Worm (Caenorhabditis elegans) whole organism, L1 larva: ENCODE measurements around the gene nep-8.

Source experiments
- C16A3.4 ChIP-seq: fragments of 150-350 bp; optimal IDR thresholded peaks from 2 replicates; lab custom pipeline; 2014; ENCODE audit warnings: missing biosample characterization, missing genetic modification characterization
- F16B12.6 ChIP-seq: fragments of 150-350 bp; optimal IDR thresholded peaks from 2 replicates; lab custom pipeline; 2014; ENCODE audit warnings: missing biosample characterization, missing genetic modification characterization
- aha-1 ChIP-seq: fragments of 150-350 bp; optimal IDR thresholded peaks from 2 replicates; lab custom pipeline; 2014; ENCODE audit warnings: missing biosample characterization, missing genetic modification characterization
- alr-1 ChIP-seq: fragments of 200-800 bp; sonication (Bioruptor generic); optimal IDR thresholded peaks from 2 replicates; lab custom pipeline; 2018; ENCODE audit warnings: borderline replicate concordance, mild to moderate bottlenecking, missing genetic modification characterization, missing compliant biosample characterization
- aly-2 ChIP-seq: fragments of 150-350 bp; optimal IDR thresholded peaks from 2 replicates; lab custom pipeline; 2014; ENCODE audit warnings: missing biosample characterization, missing genetic modification characterization
- ceh-63 ChIP-seq: fragments of 200-800 bp; sonication (Bioruptor generic); optimal IDR thresholded peaks from 2 replicates; lab custom pipeline; 2018; ENCODE audit warnings: mild to moderate bottlenecking, missing genetic modification characterization, missing compliant biosample characterization
- ceh-82 ChIP-seq, 3 experiments: fragments of 150-350 bp in 1 of 3; sonication (generic microtip) in 2 of 3; optimal IDR thresholded peaks; 2 replicates each; lab custom pipeline; 2014 to 2017; ENCODE audit warnings: missing biosample characterization in 3 of 3, missing genetic modification characterization in 3 of 3
- ceh-88 ChIP-seq: fragments of 200-800 bp; sonication (Bioruptor generic); IDR thresholded peaks from 2 replicates; pipeline ENCODE4 v1.3.6; 2022; ENCODE audit warnings: missing genetic modification characterization, missing compliant biosample characterization
- ceh-90 ChIP-seq: sonication (generic microtip); optimal IDR thresholded peaks from 2 replicates; lab custom pipeline; 2016; ENCODE audit warnings: missing genetic modification characterization, missing compliant biosample characterization
- dpl-1 ChIP-seq, 3 experiments: fragments of 150-350 bp in 2 of 3; sonication (generic microtip) in 1 of 3; optimal IDR thresholded peaks; 2 replicates each; lab custom pipeline; 2014 to 2017; ENCODE audit warnings: missing biosample characterization in 3 of 3, missing genetic modification characterization in 3 of 3, missing genetic modification reagents in 3 of 3
- dsc-1 ChIP-seq: sonication (generic microtip); optimal IDR thresholded peaks from 2 replicates; lab custom pipeline; 2016; ENCODE audit warnings: mild to moderate bottlenecking, missing genetic modification characterization, missing compliant biosample characterization
- efl-3 ChIP-seq: fragments of 200-800 bp; sonication (Bioruptor generic); optimal IDR thresholded peaks from 2 replicates; lab custom pipeline; 2018; ENCODE audit warnings: mild to moderate bottlenecking, missing genetic modification characterization, missing compliant biosample characterization
- fkh-10 ChIP-seq: sonication (generic microtip); optimal IDR thresholded peaks from 2 replicates; lab custom pipeline; 2017; ENCODE audit warnings: missing biosample characterization, missing genetic modification reagents, missing genetic modification characterization
- fkh-8 ChIP-seq: sonication (generic microtip); optimal IDR thresholded peaks from 2 replicates; lab custom pipeline; 2016; ENCODE audit warnings: mild to moderate bottlenecking, missing genetic modification characterization, missing compliant biosample characterization
- hlh-17 ChIP-seq: fragments of 200-800 bp; sonication (Bioruptor generic); optimal IDR thresholded peaks from 2 replicates; lab custom pipeline; 2018; ENCODE audit warnings: missing genetic modification characterization, mild to moderate bottlenecking, missing compliant biosample characterization, moderate library complexity, borderline replicate concordance
- hlh-4 ChIP-seq: sonication (generic microtip); optimal IDR thresholded peaks from 2 replicates; lab custom pipeline; 2016; ENCODE audit warnings: mild to moderate bottlenecking, missing genetic modification characterization, missing compliant biosample characterization
- hpl-2 ChIP-seq: fragments of 150-350 bp; optimal IDR thresholded peaks from 2 replicates; lab custom pipeline; 2014; ENCODE audit warnings: missing biosample characterization, missing genetic modification reagents, missing genetic modification characterization
- irx-1 ChIP-seq: sonication (generic microtip); optimal IDR thresholded peaks from 2 replicates; lab custom pipeline; 2016; ENCODE audit warnings: missing genetic modification characterization, missing compliant biosample characterization
- lin-13 ChIP-seq: fragments of 150-350 bp; optimal IDR thresholded peaks from 2 replicates; lab custom pipeline; 2014; ENCODE audit warnings: missing biosample characterization, missing genetic modification reagents, missing genetic modification characterization
- lin-39 ChIP-seq: fragments of 150-350 bp; optimal IDR thresholded peaks from 2 replicates; lab custom pipeline; 2014; ENCODE audit warnings: missing biosample characterization, missing genetic modification reagents, missing genetic modification characterization
- lsy-2 ChIP-seq, 2 experiments: fragments of 150-350 bp; optimal IDR thresholded peaks; 2 replicates each; lab custom pipeline; 2014; ENCODE audit warnings: missing biosample characterization in 2 of 2, missing genetic modification characterization in 2 of 2
- mef-2 ChIP-seq: fragments of 150-350 bp; optimal IDR thresholded peaks from 2 replicates; lab custom pipeline; 2014; ENCODE audit warnings: missing biosample characterization, missing genetic modification characterization
- nhr-11 ChIP-seq: fragments of 150-350 bp; optimal IDR thresholded peaks from 2 replicates; lab custom pipeline; 2014; ENCODE audit warnings: missing biosample characterization, missing genetic modification characterization
- nhr-47 ChIP-seq: sonication (generic microtip); optimal IDR thresholded peaks from 2 replicates; lab custom pipeline; 2016; ENCODE audit warnings: mild to moderate bottlenecking, missing genetic modification characterization, moderate library complexity, missing compliant biosample characterization
- nhr-71 ChIP-seq: sonication (generic microtip); optimal IDR thresholded peaks from 2 replicates; lab custom pipeline; 2016; ENCODE audit warnings: mild to moderate bottlenecking, missing genetic modification characterization, moderate library complexity, missing compliant biosample characterization
- nhr-84 ChIP-seq: sonication (generic microtip); optimal IDR thresholded peaks from 2 replicates; lab custom pipeline; 2017; ENCODE audit warnings: missing biosample characterization, missing genetic modification characterization
- nhr-85 ChIP-seq: sonication (generic microtip); peaks from one replicate; lab custom pipeline; 2016; ENCODE audit warnings: missing genetic modification characterization, inconsistent platforms, missing compliant biosample characterization
- nhr-90 ChIP-seq: sonication (generic microtip); optimal IDR thresholded peaks from 2 replicates; lab custom pipeline; 2016; ENCODE audit warnings: mild to moderate bottlenecking, missing genetic modification characterization, missing compliant biosample characterization; ENCODE audit not compliant: poor library complexity
- pax-3 ChIP-seq: fragments of 200-800 bp; sonication (Bioruptor generic); optimal IDR thresholded peaks from 2 replicates; lab custom pipeline; 2018; ENCODE audit warnings: mild to moderate bottlenecking, missing genetic modification characterization, moderate library complexity, missing compliant biosample characterization
- pqm-1 ChIP-seq: sonication (generic microtip); optimal IDR thresholded peaks from 3 replicates; lab custom pipeline; 2017; ENCODE audit warnings: missing biosample characterization, missing genetic modification characterization
- rnt-1 ChIP-seq: sonication (generic microtip); optimal IDR thresholded peaks from 2 replicates; lab custom pipeline; 2016; ENCODE audit warnings: mild to moderate bottlenecking, missing genetic modification characterization, moderate library complexity, missing compliant biosample characterization
- snu-23 ChIP-seq: sonication (generic microtip); optimal IDR thresholded peaks from 2 replicates; lab custom pipeline; 2016; ENCODE audit warnings: missing genetic modification characterization, missing compliant biosample characterization
- sptf-1 ChIP-seq: fragments of 150-350 bp; optimal IDR thresholded peaks from 2 replicates; lab custom pipeline; 2014; ENCODE audit warnings: missing biosample characterization, missing genetic modification characterization
- sup-37 ChIP-seq: fragments of 200-800 bp; sonication (Bioruptor generic); optimal IDR thresholded peaks from 2 replicates; lab custom pipeline; 2018; ENCODE audit warnings: mild to moderate bottlenecking, missing genetic modification characterization, missing compliant biosample characterization
- swsn-7 ChIP-seq: sonication (generic microtip); optimal IDR thresholded peaks from 2 replicates; lab custom pipeline; 2016; ENCODE audit warnings: missing genetic modification characterization, missing compliant biosample characterization
- unc-62 ChIP-seq: fragments of 150-350 bp; optimal IDR thresholded peaks from 2 replicates; lab custom pipeline; 2014; ENCODE audit warnings: missing biosample characterization, missing genetic modification reagents, missing genetic modification characterization
- xbp-1 ChIP-seq: sonication (generic microtip); optimal IDR thresholded peaks from 2 replicates; lab custom pipeline; 2016; ENCODE audit warnings: missing genetic modification characterization, missing compliant biosample characterization
- zip-4 ChIP-seq: fragments of 200-800 bp; sonication (Bioruptor generic); optimal IDR thresholded peaks from 2 replicates; lab custom pipeline; 2018; ENCODE audit warnings: mild to moderate bottlenecking, missing genetic modification characterization, moderate library complexity, missing compliant biosample characterization
- ztf-11 ChIP-seq, 2 experiments: sonication (generic microtip); optimal IDR thresholded peaks; 2 replicates each; lab custom pipeline; 2016 to 2017; ENCODE audit warnings: missing genetic modification characterization in 2 of 2, missing biosample characterization in 1 of 2, missing compliant biosample characterization in 1 of 2
- ztf-4 ChIP-seq: fragments of 150-350 bp; optimal IDR thresholded peaks from 2 replicates; lab custom pipeline; 2014; ENCODE audit warnings: missing biosample characterization, missing genetic modification characterization

The nep-8 gene

DNA sequence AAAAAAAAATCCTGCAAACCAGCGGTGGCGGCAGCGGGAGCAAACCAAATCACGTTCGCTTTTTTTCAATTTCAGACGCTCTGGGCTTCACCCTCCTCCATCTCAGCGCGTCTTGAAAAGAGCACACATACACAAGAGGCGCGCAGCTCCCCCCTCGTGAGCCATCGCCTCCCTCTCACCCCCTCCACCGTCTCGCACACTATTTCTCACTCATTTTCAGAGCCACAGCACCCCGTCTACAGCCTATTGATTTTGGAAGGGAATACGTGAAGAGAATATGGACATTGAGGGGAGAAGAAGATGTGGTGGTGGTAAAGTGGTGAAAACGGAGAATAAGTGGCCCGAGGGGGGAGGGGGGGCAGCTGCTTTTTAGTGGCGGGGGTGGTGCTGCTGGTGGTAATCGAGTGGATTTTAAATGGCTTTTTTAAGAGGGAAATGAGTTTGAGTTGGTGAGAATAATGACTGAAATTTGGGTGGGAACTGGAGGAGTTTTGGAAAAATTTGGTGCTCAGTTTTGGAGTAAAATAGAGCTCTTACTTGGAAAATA lies 24.6 kb downstream of the nep-8 start (continued):
- TF ChIP-seq alr-1 (tag; lab: Kevin White, UChicago) (no peak), ceh-88 (GFP tag; lab: Robert Waterston, UW) (no peak), sup-37 (GFP tag; lab: Kevin White, UChicago) (no peak), unc-62 (no peak), sptf-1 (tag; lab: Kevin White, UChicago) (no peak), lsy-2 (tag; optimal IDR thresholded peaks at IDR 0.05; lab: Kevin White, UChicago) (peak in 1 of 2 experiments; percentile 39), F16B12.6 (tag; lab: Kevin White, UChicago) (no peak), ztf-11 (tag; optimal IDR thresholded peaks at IDR 0.05; lab: Kevin White, UChicago) (no peak), mef-2 (tag; lab: Kevin White, UChicago) (no peak), aha-1 (tag; lab: Kevin White, UChicago) (no peak), fkh-8 (peak; percentile 62), nhr-85 (tag; lab: Kevin White, UChicago) (no peak), hlh-17 (GFP tag; lab: Kevin White, UChicago) (no peak), xbp-1 (tag; lab: Kevin White, UChicago) (no peak), nhr-71 (tag; lab: Kevin White, UChicago) (peak; percentile 16), nhr-11 (tag; lab: Kevin White, UChicago) (no peak), zip-4 (GFP tag; lab: Kevin White, UChicago) (no peak), nhr-47 (tag; lab: Kevin White, UChicago) (peak; percentile 48), swsn-7 (peak; percentile 25), efl-3 (GFP tag; lab: Kevin White, UChicago) (no peak), nhr-84 (tag; lab: Kevin White, UChicago) (no peak), dsc-1 (tag; lab: Kevin White, UChicago) (no peak), hpl-2 (GFP tag; lab: Kevin White, UChicago) (no peak), dpl-1 (GFP tag; optimal IDR thresholded peaks at IDR 0.05; lab: Kevin White, UChicago) (peak in 1 of 3 experiments; percentile 26), ceh-82 (tag; optimal IDR thresholded peaks at IDR 0.05; lab: Kevin White, UChicago) (peak in 1 of 3 experiments; percentile 46), fkh-10 (GFP tag; lab: Kevin White, UChicago) (peak; percentile 48), ceh-63 (no peak), nhr-90 (tag; lab: Kevin White, UChicago) (no peak), C16A3.4 (tag; lab: Kevin White, UChicago) (no peak), ztf-4 (tag; lab: Kevin White, UChicago) (no peak), ceh-90 (tag; lab: Kevin White, UChicago) (no peak)

- no peak for TF ChIP-seq snu-23 (GFP tag; lab: Kevin White, UChicago)
- TF ChIP-seq F16B12.6 (tag; lab: Kevin White, UChicago): no peak
- no peak for TF ChIP-seq pqm-1 (tag; lab: Kevin White, UChicago)
- TF ChIP-seq rnt-1 (tag; lab: Kevin White, UChicago): no peak
- TF ChIP-seq ztf-11 (tag; optimal IDR thresholded peaks at IDR 0.05; lab: Kevin White, UChicago): no peak
- TF ChIP-seq lin-13 (GFP tag; lab: Kevin White, UChicago): no peak
- TF ChIP-seq hlh-4: no peak
- TF ChIP-seq nhr-71 (tag; lab: Kevin White, UChicago): no peak
- no peak for TF ChIP-seq lin-39
- no peak for TF ChIP-seq irx-1
- no peak for TF ChIP-seq hpl-2 (GFP tag; lab: Kevin White, UChicago)
- TF ChIP-seq aly-2 (tag; lab: Kevin White, UChicago): no peak
- no peak for TF ChIP-seq dpl-1 (GFP tag; optimal IDR thresholded peaks at IDR 0.05; lab: Kevin White, UChicago)
- TF ChIP-seq pax-3 (tag; lab: Kevin White, UChicago): no peak
- TF ChIP-seq xbp-1 (tag; lab: Kevin White, UChicago): no peak
- no peak for TF ChIP-seq fkh-10 (GFP tag; lab: Kevin White, UChicago)
- TF ChIP-seq, all 84 proteins: peak for 0
Measured at ce11 chrII:3429400-3429799, 25.8 kb downstream of the nep-8 start, which contains the start of gene C16C8.18. Gene C16C8.18, plus strand, starts transcription at chrII:3429700.
